Fruit fly (Drosophila melanogaster): Measurements from ENCODE around the gene Atg18b.

- no peak for TF ChIP-seq rn (GFP tag; IDR thresholded peaks at IDR 0.05)
- TF ChIP-seq EcR (GFP tag; optimal IDR thresholded peaks at IDR 0.05): no peak
- no peak for TF ChIP-seq CG9948 (tag; optimal IDR thresholded peaks at IDR 0.05)
- no peak for TF ChIP-seq Pif1A (GFP tag; optimal IDR thresholded peaks at IDR 0.05)
- TF ChIP-seq CG8301 (tag; optimal IDR thresholded peaks at IDR 0.05): no peak
- no peak for TF ChIP-seq D1 (tag; optimal IDR thresholded peaks at IDR 0.05)
- no peak for TF ChIP-seq CG32121 (GFP tag; IDR thresholded peaks at IDR 0.05)
- no peak for TF ChIP-seq gl (tag; optimal IDR thresholded peaks at IDR 0.05)
- TF ChIP-seq CG4496 (GFP tag; IDR thresholded peaks at IDR 0.05): no peak
- TF ChIP-seq Pif1B (GFP tag; optimal IDR thresholded peaks at IDR 0.05): no peak
- TF ChIP-seq Snoo (tag; optimal IDR thresholded peaks at IDR 0.05): no peak
- TF ChIP-seq CG17806 (tag; optimal IDR thresholded peaks at IDR 0.05): no peak
- no peak for TF ChIP-seq Ets98B (GFP tag; IDR thresholded peaks at IDR 0.05)
These were observed 40.7 kb downstream of the Atg18b start, which contains the start of the genes bur and Mcm10 for dm6 chr2L:21179615-21180031.

Measured in whole organism, pupa.